Worm (Caenorhabditis elegans): ENCODE results near the gene B0001.5.

- TF ChIP-seq fos-1 (tag; optimal IDR thresholded peaks at IDR 0.05): no peak
- TF ChIP-seq snpc-4 (tag; optimal IDR thresholded peaks at IDR 0.05): no peak
- TF ChIP-seq nhr-12 (tag; optimal IDR thresholded peaks at IDR 0.05): no peak
- TF ChIP-seq ama-1 (optimal IDR thresholded peaks at IDR 0.05): no peak
- TF ChIP-seq ztf-1 (GFP tag; conservative IDR thresholded peaks at IDR 0.05): no peak
- no peak for TF ChIP-seq nhr-77 (tag; optimal IDR thresholded peaks at IDR 0.05)
Measured at ce11 chrIV:12111477-12111876, 31.7 kb downstream of the B0001.5 start, which contains the start of gene dlc-2.

Data from whole organism, L2 larva.